Fruit fly (Drosophila melanogaster): ENCODE results near the gene wrm2.

DNA sequence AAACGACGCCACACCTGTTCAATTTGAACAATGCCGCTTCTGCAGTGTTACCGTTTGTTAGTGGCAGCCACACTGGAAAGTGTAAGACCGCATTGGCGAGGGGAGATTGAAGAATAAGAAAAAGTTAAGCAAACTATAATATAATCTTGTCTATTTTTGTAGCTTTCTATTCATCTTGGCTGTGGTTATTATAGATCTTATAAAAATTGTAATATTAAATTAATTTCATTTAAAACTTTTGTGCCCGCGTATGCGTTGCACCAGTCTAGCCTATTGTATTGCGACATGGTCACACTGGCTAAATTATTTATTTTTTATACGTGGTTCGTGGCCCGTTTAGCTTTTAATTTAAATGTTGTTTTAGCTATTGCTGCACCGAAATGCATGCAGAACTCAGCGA, 11.7 kb downstream of the wrm2 start, which contains the start of the genes RhoGEF4 and Rint1:
- TF ChIP-seq h (optimal IDR thresholded peaks at IDR 0.05): no peak
- no peak for TF ChIP-seq psq (optimal IDR thresholded peaks at IDR 0.05)
- no peak for TF ChIP-seq Myc (optimal IDR thresholded peaks at IDR 0.05)
- TF ChIP-seq ttk (optimal IDR thresholded peaks at IDR 0.05): no peak
- no peak for TF ChIP-seq insv (optimal IDR thresholded peaks at IDR 0.05)
- no peak for TF ChIP-seq Sin3A (optimal IDR thresholded peaks at IDR 0.05)

Measured in Kc167 (cell line).